Worm (Caenorhabditis elegans) whole organism, L1 larva: Measurements from ENCODE around the gene his-63.

Experiments
- blmp-1 ChIP-seq: fragments of 150-350 bp; optimal IDR thresholded peaks from 2 replicates; lab custom pipeline; 2014; ENCODE audit warnings: missing biosample characterization, missing genetic modification characterization
- efl-1 ChIP-seq, 4 experiments: fragments of 150-350 bp; optimal IDR thresholded peaks in 3 of 4; peaks in 1 of 4; 1 replicate in 1 of 4; 2 replicates in 3 of 4; lab custom pipeline; 2014; ENCODE audit warnings: missing biosample characterization in 2 of 4, missing genetic modification characterization in 2 of 4, missing genetic modification reagents in 2 of 4
- fkh-10 ChIP-seq: sonication (generic microtip); optimal IDR thresholded peaks from 2 replicates; lab custom pipeline; 2017; ENCODE audit warnings: missing biosample characterization, missing genetic modification reagents, missing genetic modification characterization
- fos-1 ChIP-seq: fragments of 150-350 bp; optimal IDR thresholded peaks from 2 replicates; lab custom pipeline; 2014; ENCODE audit warnings: missing biosample characterization, missing genetic modification characterization
- nhr-11 ChIP-seq: fragments of 150-350 bp; optimal IDR thresholded peaks from 2 replicates; lab custom pipeline; 2014; ENCODE audit warnings: missing biosample characterization, missing genetic modification characterization
- nhr-12 ChIP-seq: sonication (generic microtip); optimal IDR thresholded peaks from 2 replicates; lab custom pipeline; 2017; ENCODE audit warnings: missing biosample characterization, missing genetic modification characterization
- nhr-19 ChIP-seq: fragments of 200-800 bp; sonication (Bioruptor generic); conservative IDR thresholded peaks from 2 replicates; pipeline ENCODE4 v1.3.6; 2022; ENCODE audit warnings: missing genetic modification characterization, missing compliant biosample characterization
- nhr-20 ChIP-seq: sonication (generic microtip); optimal IDR thresholded peaks from 2 replicates; lab custom pipeline; 2016; ENCODE audit warnings: mild to moderate bottlenecking, missing genetic modification characterization, missing compliant biosample characterization
- pag-3 ChIP-seq: sonication (generic microtip); optimal IDR thresholded peaks from 2 replicates; lab custom pipeline; 2017; ENCODE audit warnings: missing genetic modification characterization, mild to moderate bottlenecking, missing compliant biosample characterization, antibody characterized with exemption, borderline replicate concordance; ENCODE audit not compliant: insufficient read depth
- snpc-4 ChIP-seq: fragments of 150-350 bp; optimal IDR thresholded peaks from 2 replicates; lab custom pipeline; 2014; ENCODE audit warnings: missing biosample characterization, missing genetic modification characterization

- TF ChIP-seq blmp-1 (no peak), nhr-12 (tag; lab: Kevin White, UChicago) (no peak), fos-1 (tag; lab: Kevin White, UChicago) (no peak), pag-3 (tag; lab: Kevin White, UChicago) (no peak), nhr-11 (tag; lab: Kevin White, UChicago) (no peak), fkh-10 (GFP tag; lab: Kevin White, UChicago) (no peak), nhr-20 (no peak), snpc-4 (tag; lab: Kevin White, UChicago) (no peak), nhr-19 (GFP tag; lab: Robert Waterston, UW) (no peak), efl-1 (optimal IDR thresholded peaks at IDR 0.05; lab: Kevin White, UChicago) (no peak), efl-1 (GFP tag; optimal IDR thresholded peaks at IDR 0.05 in 1 of 2; lab: Kevin White, UChicago) (no peak)
Observed at ce11 chrIV:11361409-11361808, 45.3 kb downstream of the his-63 start, which contains the start of gene T01G1.4.
